Fruit fly (Drosophila melanogaster) whole organism, adult: Measurements from ENCODE around the gene CG2006.

Source experiments
- CG11617 ChIP-seq: fragments of 200-800 bp; sonication (Bioruptor generic); optimal IDR thresholded peaks from 2 replicates; lab custom pipeline; 2017; ENCODE audit warnings: mild to moderate bottlenecking, missing biosample characterization, missing genetic modification reagents, missing genetic modification characterization
- CG12768 ChIP-seq: fragments of 200-800 bp; sonication (Bioruptor generic); optimal IDR thresholded peaks from 2 replicates; lab custom pipeline; 2017; ENCODE audit warnings: missing biosample characterization, missing genetic modification characterization, mild to moderate bottlenecking, moderate library complexity, missing genetic modification reagents
- CG14711 ChIP-seq: fragments of 200-800 bp; sonication (Bioruptor generic); optimal IDR thresholded peaks from 2 replicates; lab custom pipeline; 2018; ENCODE audit warnings: missing biosample characterization, mild to moderate bottlenecking, missing genetic modification characterization, moderate library complexity
- CG1620 ChIP-seq: fragments of 200-800 bp; sonication (Bioruptor generic); optimal IDR thresholded peaks from 2 replicates; lab custom pipeline; 2016; ENCODE audit warnings: missing biosample characterization, missing genetic modification characterization
- CG33017 ChIP-seq: fragments of 200-800 bp; sonication (Bioruptor generic); optimal IDR thresholded peaks from 2 replicates; lab custom pipeline; 2018; ENCODE audit warnings: missing biosample characterization, mild to moderate bottlenecking, missing genetic modification characterization, moderate library complexity
- CG5204 ChIP-seq: fragments of 200-800 bp; sonication (Bioruptor generic); optimal IDR thresholded peaks from 2 replicates; lab custom pipeline; 2016; ENCODE audit warnings: missing biosample characterization, missing genetic modification characterization
- CG7045 ChIP-seq: fragments of 200-800 bp; sonication (Bioruptor generic); optimal IDR thresholded peaks from 2 replicates; lab custom pipeline; 2017; ENCODE audit warnings: missing biosample characterization, mild to moderate bottlenecking, missing genetic modification characterization
- CG7101 ChIP-seq: fragments of 200-800 bp; sonication (Bioruptor generic); optimal IDR thresholded peaks from 2 replicates; lab custom pipeline; 2018; ENCODE audit warnings: missing biosample characterization, mild to moderate bottlenecking, missing genetic modification characterization, moderate library complexity
- Clk ChIP-seq: fragments of 200-800 bp; sonication (Bioruptor generic); optimal IDR thresholded peaks from 2 replicates; lab custom pipeline; 2017; ENCODE audit warnings: missing biosample characterization, missing genetic modification characterization
- Crg-1 ChIP-seq: fragments of 200-800 bp; sonication (Bioruptor generic); optimal IDR thresholded peaks from 2 replicates; lab custom pipeline; 2016; ENCODE audit warnings: missing biosample characterization, missing genetic modification characterization
- Hr96 ChIP-seq: fragments of 200-800 bp; sonication (Bioruptor generic); optimal IDR thresholded peaks from 2 replicates; lab custom pipeline; 2016; ENCODE audit warnings: missing biosample characterization, missing genetic modification characterization
- Mnt ChIP-seq: fragments of 200-800 bp; sonication (Bioruptor generic); optimal IDR thresholded peaks from 2 replicates; lab custom pipeline; 2016; ENCODE audit warnings: missing biosample characterization, mild to moderate bottlenecking, missing genetic modification characterization
- bab1 ChIP-seq: fragments of 200-800 bp; sonication (Bioruptor generic); optimal IDR thresholded peaks from 3 replicates; lab custom pipeline; 2019; ENCODE audit warnings: missing biosample characterization, mild to moderate bottlenecking, missing genetic modification characterization, moderate library complexity
- cic ChIP-seq: fragments of 200-800 bp; sonication (Bioruptor generic); optimal IDR thresholded peaks from 2 replicates; lab custom pipeline; 2017; ENCODE audit warnings: missing biosample characterization, mild to moderate bottlenecking, missing genetic modification characterization, moderate library complexity
- cnc ChIP-seq, 2 experiments: fragments of >200 bp; optimal IDR thresholded peaks; 2 replicates each; lab custom pipeline; 2017
- kay ChIP-seq: fragments of 200-800 bp; sonication (Bioruptor generic); peaks from one replicate; lab custom pipeline; 2016; ENCODE audit warnings: missing biosample characterization, missing genetic modification characterization, borderline replicate concordance
- ovo ChIP-seq: fragments of 200-800 bp; sonication (Bioruptor generic); optimal IDR thresholded peaks from 2 replicates; lab custom pipeline; 2016; ENCODE audit warnings: missing biosample characterization, missing genetic modification characterization
- pad ChIP-seq: fragments of 200-800 bp; sonication (Bioruptor generic); optimal IDR thresholded peaks from 3 replicates; lab custom pipeline; 2017; ENCODE audit warnings: missing biosample characterization, missing genetic modification characterization, mild to moderate bottlenecking, moderate library complexity, missing genetic modification reagents
- tj ChIP-seq: fragments of 200-800 bp; sonication (Bioruptor generic); optimal IDR thresholded peaks from 3 replicates; lab custom pipeline; 2017; ENCODE audit warnings: missing biosample characterization, mild to moderate bottlenecking, missing genetic modification characterization, moderate library complexity
- toe ChIP-seq: fragments of 200-800 bp; sonication (Bioruptor generic); optimal IDR thresholded peaks from 2 replicates; lab custom pipeline; 2016; ENCODE audit warnings: missing biosample characterization, missing genetic modification characterization

Gene CG2006

dm6 chr3R:29502978-29503377 is 13.7 kb downstream of the CG2006 start:
- TF ChIP-seq cnc (optimal IDR thresholded peaks at IDR 0.05; lab: Kevin White, UChicago) (peak; percentile 76 to 90), kay (no peak), bab1 (GFP tag; lab: Kevin White, UChicago) (no peak)

dm6 chr3R:29503406-29504116 is 14.3 kb downstream of the CG2006 start, which contains the start of gene Trc8:
TSS of gene Trc8 (minus strand) at chr3R:29503797.
- peak; percentile 27 for TF ChIP-seq bab1 (GFP tag; lab: Kevin White, UChicago)
- TF ChIP-seq CG7101 (tag; lab: Kevin White, UChicago) = no peak
- TF ChIP-seq CG12768 (GFP tag; lab: Kevin White, UChicago) = no peak
- no peak for TF ChIP-seq CG1620 (GFP tag; lab: Kevin White, UChicago)

dm6 chr3R:29506581-29506980 is 17.3 kb downstream of the CG2006 start:
- TF ChIP-seq Crg-1 (GFP tag; lab: Kevin White, UChicago) (no peak), pad (GFP tag; lab: Kevin White, UChicago) (no peak), tj (no peak), Clk (GFP tag; lab: Kevin White, UChicago) (no peak), CG14711 (tag; lab: Kevin White, UChicago) (no peak)

dm6 chr3R:29508551-29509266 is 19.4 kb downstream of the CG2006 start:
- TF ChIP-seq CG5204 (GFP tag; lab: Kevin White, UChicago) = no peak
- TF ChIP-seq bab1 (GFP tag; lab: Kevin White, UChicago) = no peak
- TF ChIP-seq CG33017 (tag; lab: Kevin White, UChicago) = no peak
- TF ChIP-seq pad (GFP tag; lab: Kevin White, UChicago) = no peak
- TF ChIP-seq cic (GFP tag; lab: Kevin White, UChicago) = no peak
- no peak for TF ChIP-seq CG1620 (GFP tag; lab: Kevin White, UChicago)
- TF ChIP-seq CG11617 (GFP tag; lab: Kevin White, UChicago) = no peak
- no peak for TF ChIP-seq Hr96 (GFP tag; lab: Kevin White, UChicago)
- no peak for TF ChIP-seq CG12768 (GFP tag; lab: Kevin White, UChicago)
- no peak for TF ChIP-seq toe (GFP tag; lab: Kevin White, UChicago)
- TF ChIP-seq cnc (optimal IDR thresholded peaks at IDR 0.05; lab: Kevin White, UChicago) = no peak
- no peak for TF ChIP-seq CG7101 (tag; lab: Kevin White, UChicago)
- no peak for TF ChIP-seq kay
- TF ChIP-seq CG7045 = no peak
- no peak for TF ChIP-seq tj
- no peak for TF ChIP-seq Mnt (GFP tag; lab: Kevin White, UChicago)
- TF ChIP-seq CG14711 (tag; lab: Kevin White, UChicago) = no peak
- TF ChIP-seq Clk (GFP tag; lab: Kevin White, UChicago) = no peak

dm6 chr3R:29511472-29511871 is 22.2 kb downstream of the CG2006 start:
- TF ChIP-seq Mnt (GFP tag; lab: Kevin White, UChicago) (no peak), CG7101 (tag; lab: Kevin White, UChicago) (no peak), Hr96 (GFP tag; lab: Kevin White, UChicago) (no peak), kay (no peak), CG5204 (GFP tag; lab: Kevin White, UChicago) (no peak), CG1620 (GFP tag; lab: Kevin White, UChicago) (no peak), tj (no peak), bab1 (GFP tag; lab: Kevin White, UChicago) (no peak), CG7045 (no peak), toe (GFP tag; lab: Kevin White, UChicago) (no peak), CG14711 (tag; lab: Kevin White, UChicago) (no peak), cic (GFP tag; lab: Kevin White, UChicago) (no peak), CG12768 (GFP tag; lab: Kevin White, UChicago) (no peak), Crg-1 (GFP tag; lab: Kevin White, UChicago) (no peak), CG11617 (GFP tag; lab: Kevin White, UChicago) (no peak), pad (GFP tag; lab: Kevin White, UChicago) (no peak), Clk (GFP tag; lab: Kevin White, UChicago) (no peak), ovo (GFP tag; lab: Kevin White, UChicago) (no peak), CG33017 (tag; lab: Kevin White, UChicago) (no peak)

- TF ChIP-seq bab1 (GFP tag; lab: Kevin White, UChicago) (no peak), cic (GFP tag; lab: Kevin White, UChicago) (no peak), CG12768 (GFP tag; lab: Kevin White, UChicago) (no peak), CG33017 (tag; lab: Kevin White, UChicago) (no peak), tj (no peak), Hr96 (GFP tag; lab: Kevin White, UChicago) (no peak), CG1620 (GFP tag; lab: Kevin White, UChicago) (no peak), kay (no peak), CG14711 (tag; lab: Kevin White, UChicago) (no peak), Crg-1 (GFP tag; lab: Kevin White, UChicago) (no peak), cnc (optimal IDR thresholded peaks at IDR 0.05; lab: Kevin White, UChicago) (no peak), ovo (GFP tag; lab: Kevin White, UChicago) (no peak), CG7101 (tag; lab: Kevin White, UChicago) (no peak), CG7045 (no peak), pad (GFP tag; lab: Kevin White, UChicago) (no peak), CG11617 (GFP tag; lab: Kevin White, UChicago) (no peak), toe (GFP tag; lab: Kevin White, UChicago) (no peak)
Observed at dm6 chr3R:29512306-29513044, 23.2 kb downstream of the CG2006 start.
